Worm (Caenorhabditis elegans): ENCODE data around the gene ehn-3.

The ehn-3 gene

ce11 chrIV:5374946-5375345 is 44.1 kb downstream of the ehn-3 start:
- TF ChIP-seq nhr-2 (tag; optimal IDR thresholded peaks at IDR 0.05), result no peak
- TF ChIP-seq ceh-39 (tag; optimal IDR thresholded peaks at IDR 0.05), result no peak
- no peak for TF ChIP-seq hlh-1 (tag; optimal IDR thresholded peaks at IDR 0.05)
- no peak for TF ChIP-seq ces-1 (GFP tag; optimal IDR thresholded peaks at IDR 0.05)
- TF ChIP-seq flh-1 (GFP tag; optimal IDR thresholded peaks at IDR 0.05), result no peak
- no peak for TF ChIP-seq zip-8 (tag; optimal IDR thresholded peaks at IDR 0.05)
- no peak for TF ChIP-seq mls-2 (tag; optimal IDR thresholded peaks at IDR 0.05)
- no peak for TF ChIP-seq elt-1 (tag; optimal IDR thresholded peaks at IDR 0.05; ENCODE audit: borderline replicate concordance, insufficient read depth)
- TF ChIP-seq unc-120 (tag; optimal IDR thresholded peaks at IDR 0.05; ENCODE audit: poor library complexity, severe bottlenecking), result no peak
- TF ChIP-seq unc-39 (tag; optimal IDR thresholded peaks at IDR 0.05), result no peak
- TF ChIP-seq sptf-1 (tag; optimal IDR thresholded peaks at IDR 0.05), result no peak
- TF ChIP-seq lin-32 (GFP tag; optimal IDR thresholded peaks at IDR 0.05), result no peak
- no peak for TF ChIP-seq snpc-4 (tag; optimal IDR thresholded peaks at IDR 0.05)
- TF ChIP-seq ceh-83 (GFP tag; optimal IDR thresholded peaks at IDR 0.05), result no peak
- TF ChIP-seq blmp-1 (tag; optimal IDR thresholded peaks at IDR 0.05), result no peak
- TF ChIP-seq pha-4 (tag; optimal IDR thresholded peaks at IDR 0.05), result no peak
- no peak for TF ChIP-seq unc-62 (GFP tag; optimal IDR thresholded peaks at IDR 0.05)
- TF ChIP-seq tbx-8 (GFP tag; optimal IDR thresholded peaks at IDR 0.05), result no peak
- TF ChIP-seq mep-1 (tag; optimal IDR thresholded peaks at IDR 0.05), result no peak

- TF ChIP-seq unc-39 (tag; optimal IDR thresholded peaks at IDR 0.05) (no peak), mls-2 (tag; optimal IDR thresholded peaks at IDR 0.05) (no peak)
Measured at ce11 chrIV:5374321-5374720, 44.7 kb downstream of the ehn-3 start.

ce11 chrIV:5370914-5371313 is 48.1 kb downstream of the ehn-3 start:
- TF ChIP-seq elt-3 (tag; optimal IDR thresholded peaks at IDR 0.05), result no peak
- TF ChIP-seq nhr-12 (tag; optimal IDR thresholded peaks at IDR 0.05), result no peak
- no peak for TF ChIP-seq nhr-76 (tag; optimal IDR thresholded peaks at IDR 0.05)
- no peak for TF ChIP-seq drap-1 (GFP tag; optimal IDR thresholded peaks at IDR 0.05)
- TF ChIP-seq mab-5 (tag; optimal IDR thresholded peaks at IDR 0.05), result no peak
- no peak for TF ChIP-seq flh-1 (GFP tag; optimal IDR thresholded peaks at IDR 0.05)
- no peak for TF ChIP-seq hlh-1 (tag; optimal IDR thresholded peaks at IDR 0.05)
- peak; percentile 68 for TF ChIP-seq mep-1 (tag; optimal IDR thresholded peaks at IDR 0.05)
- peak; percentile 71 for TF ChIP-seq sptf-1 (tag; optimal IDR thresholded peaks at IDR 0.05)
- TF ChIP-seq lin-13 (tag; optimal IDR thresholded peaks at IDR 0.05), result no peak
- no peak for TF ChIP-seq ham-2 (GFP tag; optimal IDR thresholded peaks at IDR 0.05)
- peak; percentile 43 for TF ChIP-seq unc-120 (tag; optimal IDR thresholded peaks at IDR 0.05; ENCODE audit: poor library complexity, severe bottlenecking)
- TF ChIP-seq lsy-2 (tag; optimal IDR thresholded peaks at IDR 0.05), result peak; percentile 54
- TF ChIP-seq sem-2 (GFP tag; optimal IDR thresholded peaks at IDR 0.05), result no peak
- no peak for TF ChIP-seq blmp-1 (tag; optimal IDR thresholded peaks at IDR 0.05)
- TF ChIP-seq M03D4.4 (tag; optimal IDR thresholded peaks at IDR 0.05), result peak; percentile 79
- TF ChIP-seq lin-32 (GFP tag; optimal IDR thresholded peaks at IDR 0.05), result no peak
- no peak for TF ChIP-seq ztf-11 (tag; optimal IDR thresholded peaks at IDR 0.05)
- no peak for TF ChIP-seq ceh-83 (GFP tag; optimal IDR thresholded peaks at IDR 0.05)
- TF ChIP-seq ceh-39 (tag; optimal IDR thresholded peaks at IDR 0.05), result peak; percentile 6
- TF ChIP-seq cnd-1 (tag; optimal IDR thresholded peaks at IDR 0.05), result no peak
- TF ChIP-seq snpc-4 (tag; optimal IDR thresholded peaks at IDR 0.05), result no peak
- no peak for TF ChIP-seq nhr-2 (tag; optimal IDR thresholded peaks at IDR 0.05)
- TF ChIP-seq pha-4 (tag; optimal IDR thresholded peaks at IDR 0.05), result no peak
- no peak for TF ChIP-seq unc-62 (GFP tag; optimal IDR thresholded peaks at IDR 0.05)
- no peak for TF ChIP-seq tbx-8 (GFP tag; optimal IDR thresholded peaks at IDR 0.05)
- TF ChIP-seq ceh-43 (GFP tag; optimal IDR thresholded peaks at IDR 0.05), result peak; percentile 0
- TF ChIP-seq bed-3 (GFP tag; optimal IDR thresholded peaks at IDR 0.05), result no peak
- no peak for TF ChIP-seq zip-8 (tag; optimal IDR thresholded peaks at IDR 0.05)
- TF ChIP-seq elt-1 (tag; optimal IDR thresholded peaks at IDR 0.05; ENCODE audit: borderline replicate concordance, insufficient read depth), result no peak
- no peak for TF ChIP-seq nhr-28 (tag; optimal IDR thresholded peaks at IDR 0.05)
- peak; percentile 65 for TF ChIP-seq nhr-237 (tag; optimal IDR thresholded peaks at IDR 0.05)
- TF ChIP-seq unc-39 (tag; optimal IDR thresholded peaks at IDR 0.05), result no peak
- TF ChIP-seq mls-2 (tag; optimal IDR thresholded peaks at IDR 0.05), result no peak
- peak; percentile 20 for TF ChIP-seq ces-1 (GFP tag; optimal IDR thresholded peaks at IDR 0.05)

ce11 chrIV:5369414-5369813 is 49.6 kb downstream of the ehn-3 start, which contains the start of gene F41H10.3:
TSS of gene F41H10.3 (plus strand) at chrIV:5369801.
- TF ChIP-seq unc-39 (tag; optimal IDR thresholded peaks at IDR 0.05) (no peak), M03D4.4 (tag; optimal IDR thresholded peaks at IDR 0.05) (no peak), sem-2 (GFP tag; optimal IDR thresholded peaks at IDR 0.05) (no peak), unc-62 (GFP tag; optimal IDR thresholded peaks at IDR 0.05) (no peak), nhr-28 (tag; optimal IDR thresholded peaks at IDR 0.05) (no peak), mab-5 (tag; optimal IDR thresholded peaks at IDR 0.05) (no peak), sptf-1 (tag; optimal IDR thresholded peaks at IDR 0.05) (no peak), lin-13 (tag; optimal IDR thresholded peaks at IDR 0.05) (no peak), tbx-8 (GFP tag; optimal IDR thresholded peaks at IDR 0.05) (no peak), ces-1 (GFP tag; optimal IDR thresholded peaks at IDR 0.05) (no peak), zip-8 (tag; optimal IDR thresholded peaks at IDR 0.05) (no peak), nhr-2 (tag; optimal IDR thresholded peaks at IDR 0.05) (no peak), nhr-237 (tag; optimal IDR thresholded peaks at IDR 0.05) (no peak), elt-3 (tag; optimal IDR thresholded peaks at IDR 0.05) (no peak), lsy-2 (tag; optimal IDR thresholded peaks at IDR 0.05) (no peak), nhr-76 (tag; optimal IDR thresholded peaks at IDR 0.05) (no peak)
